Fruit fly (Drosophila melanogaster) whole organism, wandering third instar larva: Measurements from ENCODE around the gene Nup98-96.
A peak's percentile ranks its signal among the peaks of the same experiment; 100 is the strongest.

ENCODE experiments used
- Abd-B ChIP-seq: fragments of >200 bp; optimal IDR thresholded peaks from 2 replicates; lab custom pipeline; 2017; ENCODE audit warnings: missing biosample characterization, missing genetic modification characterization
- CG32264 ChIP-seq: fragments of 200-800 bp; sonication (Bioruptor generic); optimal IDR thresholded peaks from 2 replicates; lab custom pipeline; 2016; ENCODE audit warnings: missing biosample characterization, missing genetic modification characterization
- Dfd ChIP-seq: fragments of >200 bp; optimal IDR thresholded peaks from 2 replicates; lab custom pipeline; 2017; ENCODE audit warnings: missing biosample characterization, missing genetic modification characterization
- GATAd ChIP-seq: sonication (Bioruptor generic); optimal IDR thresholded peaks from 2 replicates; lab custom pipeline; 2016; ENCODE audit warnings: missing biosample characterization, missing genetic modification characterization
- Hnf4 ChIP-seq: fragments of 200-800 bp; sonication (Bioruptor generic); optimal IDR thresholded peaks from 2 replicates; lab custom pipeline; 2016; ENCODE audit warnings: missing biosample characterization, mild to moderate bottlenecking, missing genetic modification characterization
- Jra ChIP-seq: sonication (Bioruptor generic); optimal IDR thresholded peaks from 2 replicates; lab custom pipeline; 2016; ENCODE audit warnings: missing biosample characterization, missing genetic modification characterization
- N ChIP-seq: fragments of >200 bp; optimal IDR thresholded peaks from 2 replicates; lab custom pipeline; 2018; ENCODE audit warnings: missing biosample characterization, missing external identifiers, missing genetic modification characterization
- Rel ChIP-seq, 2 experiments: fragments of 200-800 bp; sonication (Bioruptor generic) in 1 of 2; optimal IDR thresholded peaks; 2 replicates in 1 of 2; 3 replicates in 1 of 2; lab custom pipeline; 2016 to 2019; ENCODE audit warnings: mild to moderate bottlenecking in 2 of 2, missing biosample characterization in 2 of 2, missing genetic modification characterization in 2 of 2, moderate library complexity in 1 of 2
- Vsx2 ChIP-seq: fragments of 200-300, 225-300 bp; sonication (Bioruptor generic); optimal IDR thresholded peaks from 2 replicates; lab custom pipeline; 2018; ENCODE audit warnings: missing biosample characterization, missing genetic modification characterization; ENCODE audit not compliant: partially characterized antibody
- pan ChIP-seq: fragments of >200 bp; optimal IDR thresholded peaks from 2 replicates; lab custom pipeline; 2017
- psq ChIP-seq: fragments of 200-800 bp; sonication (Bioruptor generic); optimal IDR thresholded peaks from 3 replicates; lab custom pipeline; 2017; ENCODE audit warnings: missing biosample characterization, mild to moderate bottlenecking, missing genetic modification characterization, moderate library complexity
- sv ChIP-seq: fragments of 200-800 bp; sonication (Bioruptor generic); optimal IDR thresholded peaks from 3 replicates; lab custom pipeline; 2016; ENCODE audit warnings: missing biosample characterization, missing genetic modification characterization
- tai ChIP-seq: sonication (Bioruptor generic); optimal IDR thresholded peaks from 2 replicates; lab custom pipeline; 2016; ENCODE audit warnings: missing biosample characterization, missing genetic modification characterization
- usp ChIP-seq: fragments of >200 bp; optimal IDR thresholded peaks from 2 replicates; lab custom pipeline; 2017; ENCODE audit warnings: missing biosample characterization, missing genetic modification characterization

DNA sequence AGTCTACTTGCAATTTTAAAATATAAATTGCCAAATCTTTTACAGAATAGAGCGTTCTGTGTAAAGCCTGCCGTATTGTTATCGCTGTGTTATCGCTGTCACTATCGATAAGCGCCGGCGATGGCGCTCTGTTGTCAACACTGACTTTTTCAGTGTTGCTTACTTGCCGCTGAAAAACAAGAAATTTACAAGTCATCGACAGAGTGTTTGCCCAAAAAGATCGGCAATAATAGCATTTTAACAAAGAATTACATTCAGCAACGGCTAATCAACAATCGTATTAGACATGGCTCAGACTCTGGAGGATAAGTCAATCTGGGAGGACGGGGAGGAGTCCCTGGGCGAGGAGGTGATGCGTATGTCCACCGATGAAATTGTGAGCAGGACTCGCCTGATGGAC, 28.7 kb downstream of the Nup98-96 start, which contains the start of the genes RanBP3 and Rpt5:
- TF ChIP-seq psq (peak; percentile 55), CG32264 (GFP tag; lab: Kevin White, UChicago) (peak; percentile 47), pan (no peak), Dfd (no peak), usp (GFP tag; lab: Kevin White, UChicago) (no peak), Abd-B (GFP tag; lab: Kevin White, UChicago) (no peak), Rel (GFP tag; optimal IDR thresholded peaks at IDR 0.05; lab: Kevin White, UChicago) (no peak), Rel (tag; optimal IDR thresholded peaks at IDR 0.05; lab: Kevin White, UChicago) (peak; percentile 70), Vsx2 (GFP tag; lab: Kevin White, UChicago) (no peak), Jra (GFP tag; lab: Kevin White, UChicago) (no peak), Hnf4 (GFP tag; lab: Kevin White, UChicago) (no peak), GATAd (no peak), tai (no peak), N (GFP tag; lab: Kevin White, UChicago) (no peak), sv (no peak)
